Worm (Caenorhabditis elegans) whole organism, mixed stage, embryonic: ENCODE results near the gene C05D12.7.

Experiments
- bed-3 ChIP-seq: fragments of 200-800 bp; sonication (Bioruptor generic); optimal IDR thresholded peaks from 3 replicates; lab custom pipeline; 2018; ENCODE audit warnings: mild to moderate bottlenecking, missing genetic modification characterization, moderate library complexity, missing compliant biosample characterization
- ceh-43 ChIP-seq: fragments of 200-800 bp; sonication (Bioruptor generic); optimal IDR thresholded peaks from 2 replicates; lab custom pipeline; 2018; ENCODE audit warnings: mild to moderate bottlenecking, missing genetic modification characterization, moderate library complexity, missing compliant biosample characterization
- elt-3 ChIP-seq: fragments of 150-350 bp; optimal IDR thresholded peaks from 2 replicates; lab custom pipeline; 2014; ENCODE audit warnings: missing biosample characterization, missing genetic modification characterization
- lin-13 ChIP-seq: fragments of 150-350 bp; optimal IDR thresholded peaks from 2 replicates; lab custom pipeline; 2014; ENCODE audit warnings: missing biosample characterization, missing genetic modification characterization
- mep-1 ChIP-seq: fragments of 150-350 bp; optimal IDR thresholded peaks from 2 replicates; lab custom pipeline; 2017; ENCODE audit warnings: missing biosample characterization, missing genetic modification reagents, missing genetic modification characterization, inconsistent platforms
- mls-2 ChIP-seq: sonication (generic microtip); optimal IDR thresholded peaks from 2 replicates; lab custom pipeline; 2016; ENCODE audit warnings: mild to moderate bottlenecking, missing genetic modification characterization, moderate library complexity, missing compliant biosample characterization
- nhr-12 ChIP-seq: fragments of 150-350 bp; optimal IDR thresholded peaks from 2 replicates; lab custom pipeline; 2014; ENCODE audit warnings: missing biosample characterization, missing genetic modification characterization
- nhr-237 ChIP-seq: fragments of 150-350 bp; optimal IDR thresholded peaks from 2 replicates; lab custom pipeline; 2014; ENCODE audit warnings: missing biosample characterization, missing genetic modification characterization
- nhr-28 ChIP-seq: fragments of 150-350 bp; optimal IDR thresholded peaks from 2 replicates; lab custom pipeline; 2014; ENCODE audit warnings: missing biosample characterization, missing genetic modification characterization
- nhr-76 ChIP-seq: sonication (generic microtip); optimal IDR thresholded peaks from 2 replicates; lab custom pipeline; 2017; ENCODE audit warnings: missing biosample characterization, missing genetic modification characterization
- pha-4 ChIP-seq: fragments of 150-350 bp; optimal IDR thresholded peaks from 2 replicates; lab custom pipeline; 2018; ENCODE audit warnings: missing biosample characterization, missing genetic modification reagents, missing genetic modification characterization
- snpc-4 ChIP-seq: fragments of 150-350 bp; optimal IDR thresholded peaks from 2 replicates; lab custom pipeline; 2014; ENCODE audit warnings: missing biosample characterization, missing genetic modification characterization
- unc-62 ChIP-seq: fragments of 150-350 bp; optimal IDR thresholded peaks from 2 replicates; lab custom pipeline; 2014; ENCODE audit warnings: missing biosample characterization, missing genetic modification reagents, missing genetic modification characterization

DNA sequence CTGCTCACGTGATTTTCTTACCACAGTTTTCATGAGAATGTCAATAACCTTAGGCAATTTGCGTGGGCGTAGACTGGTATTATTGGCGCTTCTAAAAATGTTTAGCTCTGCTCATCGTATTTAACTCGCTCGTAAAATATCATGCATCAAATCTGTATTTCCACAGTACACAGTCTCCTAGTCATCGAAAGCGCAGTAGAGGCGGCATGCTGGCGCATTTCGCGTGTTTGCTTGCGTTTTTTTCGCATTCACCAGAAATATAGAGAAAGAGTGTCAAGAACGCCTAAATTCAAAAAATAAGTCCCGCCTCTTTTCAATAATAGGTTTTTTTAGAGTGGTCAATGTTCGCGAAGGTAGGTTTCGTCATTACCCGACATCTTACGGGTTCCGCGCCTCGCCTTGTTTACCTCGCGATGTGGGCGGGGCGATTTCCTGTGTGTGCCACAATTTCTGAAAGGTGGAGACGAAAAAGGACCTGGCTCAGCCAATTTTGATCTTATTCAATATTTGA lies 33.2 kb upstream of the C05D12.7 start:
- no peak for TF ChIP-seq nhr-76 (tag; lab: Kevin White, UChicago)
- no peak for TF ChIP-seq ceh-43
- no peak for TF ChIP-seq bed-3
- no peak for TF ChIP-seq nhr-237 (tag; lab: Kevin White, UChicago)
- no peak for TF ChIP-seq snpc-4
- TF ChIP-seq nhr-12 = no peak
- TF ChIP-seq unc-62 (GFP tag; lab: Kevin White, UChicago) = no peak
- TF ChIP-seq pha-4 (tag; lab: Kevin White, UChicago) = no peak
- TF ChIP-seq elt-3 (tag; lab: Kevin White, UChicago) = no peak
- no peak for TF ChIP-seq mls-2 (tag; lab: Kevin White, UChicago)
- no peak for TF ChIP-seq nhr-28 (tag; lab: Kevin White, UChicago)
- TF ChIP-seq lin-13 (tag; lab: Kevin White, UChicago) = no peak
- no peak for TF ChIP-seq mep-1 (tag; lab: Kevin White, UChicago)
